Worm (Caenorhabditis elegans) whole organism, L1 larva: ENCODE results near the gene Y62H9A.15.

Source experiments
- C16A3.4 ChIP-seq: fragments of 150-350 bp; optimal IDR thresholded peaks from 2 replicates; lab custom pipeline; 2014; ENCODE audit warnings: missing biosample characterization, missing genetic modification characterization
- alr-1 ChIP-seq: fragments of 200-800 bp; sonication (Bioruptor generic); optimal IDR thresholded peaks from 2 replicates; lab custom pipeline; 2018; ENCODE audit warnings: borderline replicate concordance, mild to moderate bottlenecking, missing genetic modification characterization, missing compliant biosample characterization
- ama-1 ChIP-seq: fragments of 150-350 bp; optimal IDR thresholded peaks from 2 replicates; lab custom pipeline; 2014
- blmp-1 ChIP-seq: fragments of 150-350 bp; optimal IDR thresholded peaks from 2 replicates; lab custom pipeline; 2014; ENCODE audit warnings: missing biosample characterization, missing genetic modification characterization
- ceh-63 ChIP-seq: fragments of 200-800 bp; sonication (Bioruptor generic); optimal IDR thresholded peaks from 2 replicates; lab custom pipeline; 2018; ENCODE audit warnings: mild to moderate bottlenecking, missing genetic modification characterization, missing compliant biosample characterization
- ceh-82 ChIP-seq, 3 experiments: fragments of 150-350 bp in 1 of 3; sonication (generic microtip) in 2 of 3; optimal IDR thresholded peaks; 2 replicates each; lab custom pipeline; 2014 to 2017; ENCODE audit warnings: missing biosample characterization in 3 of 3, missing genetic modification characterization in 3 of 3
- ceh-88 ChIP-seq: fragments of 200-800 bp; sonication (Bioruptor generic); IDR thresholded peaks from 2 replicates; pipeline ENCODE4 v1.3.6; 2022; ENCODE audit warnings: missing genetic modification characterization, missing compliant biosample characterization
- ceh-90 ChIP-seq: sonication (generic microtip); optimal IDR thresholded peaks from 2 replicates; lab custom pipeline; 2016; ENCODE audit warnings: missing genetic modification characterization, missing compliant biosample characterization
- ces-1 ChIP-seq: fragments of 150-350 bp; optimal IDR thresholded peaks from 2 replicates; lab custom pipeline; 2014; ENCODE audit warnings: missing biosample characterization, missing genetic modification reagents, missing genetic modification characterization
- efl-3 ChIP-seq: fragments of 200-800 bp; sonication (Bioruptor generic); optimal IDR thresholded peaks from 2 replicates; lab custom pipeline; 2018; ENCODE audit warnings: mild to moderate bottlenecking, missing genetic modification characterization, missing compliant biosample characterization
- egl-13 ChIP-seq: sonication (generic microtip); optimal IDR thresholded peaks from 2 replicates; lab custom pipeline; 2016; ENCODE audit warnings: missing genotype, missing genetic modification reagents, missing genetic modification characterization, missing compliant biosample characterization
- egl-27 ChIP-seq, 2 experiments: fragments of 150-350 bp in 1 of 2; sonication (generic microtip); optimal IDR thresholded peaks; 3 replicates each; lab custom pipeline; 2017 to 2018; ENCODE audit warnings: missing biosample characterization in 2 of 2, missing genetic modification characterization in 2 of 2, missing genetic modification reagents in 2 of 2
- elt-2 ChIP-seq: sonication (generic microtip); optimal IDR thresholded peaks from 2 replicates; lab custom pipeline; 2016; ENCODE audit warnings: missing genetic modification characterization, mild to moderate bottlenecking, inconsistent platforms, missing compliant biosample characterization, missing genetic modification reagents
- ets-5 ChIP-seq: fragments of 200-800 bp; sonication (Bioruptor generic); IDR thresholded peaks from 2 replicates; pipeline ENCODE4 v1.3.6; 2022; ENCODE audit warnings: missing genetic modification characterization, missing compliant biosample characterization
- fkh-10 ChIP-seq: sonication (generic microtip); optimal IDR thresholded peaks from 2 replicates; lab custom pipeline; 2017; ENCODE audit warnings: missing biosample characterization, missing genetic modification reagents, missing genetic modification characterization
- fkh-8 ChIP-seq: sonication (generic microtip); optimal IDR thresholded peaks from 2 replicates; lab custom pipeline; 2016; ENCODE audit warnings: mild to moderate bottlenecking, missing genetic modification characterization, missing compliant biosample characterization
- fos-1 ChIP-seq: fragments of 150-350 bp; optimal IDR thresholded peaks from 2 replicates; lab custom pipeline; 2014; ENCODE audit warnings: missing biosample characterization, missing genetic modification characterization
- hlh-4 ChIP-seq: sonication (generic microtip); optimal IDR thresholded peaks from 2 replicates; lab custom pipeline; 2016; ENCODE audit warnings: mild to moderate bottlenecking, missing genetic modification characterization, missing compliant biosample characterization
- hpl-2 ChIP-seq: fragments of 150-350 bp; optimal IDR thresholded peaks from 2 replicates; lab custom pipeline; 2014; ENCODE audit warnings: missing biosample characterization, missing genetic modification reagents, missing genetic modification characterization
- irx-1 ChIP-seq: sonication (generic microtip); optimal IDR thresholded peaks from 2 replicates; lab custom pipeline; 2016; ENCODE audit warnings: missing genetic modification characterization, missing compliant biosample characterization
- isw-1 ChIP-seq: fragments of 200-800 bp; sonication (Bioruptor generic); IDR thresholded peaks from 2 replicates; pipeline ENCODE4 v1.3.6; 2022; ENCODE audit warnings: missing genetic modification characterization, missing compliant biosample characterization
- jun-1 ChIP-seq: fragments of 150-350 bp; optimal IDR thresholded peaks from 2 replicates; lab custom pipeline; 2014; ENCODE audit warnings: missing biosample characterization, missing genetic modification reagents, missing genetic modification characterization
- lin-13 ChIP-seq: fragments of 150-350 bp; optimal IDR thresholded peaks from 2 replicates; lab custom pipeline; 2014; ENCODE audit warnings: missing biosample characterization, missing genetic modification reagents, missing genetic modification characterization
- lin-14 ChIP-seq: fragments of 200-800 bp; sonication (Bioruptor generic); optimal IDR thresholded peaks from 2 replicates; lab custom pipeline; 2018; ENCODE audit warnings: mild to moderate bottlenecking, missing genetic modification characterization, moderate library complexity, missing compliant biosample characterization
- lin-35 ChIP-seq, 2 experiments: fragments of 150-350 bp; optimal IDR thresholded peaks; 2 replicates each; lab custom pipeline; 2014; ENCODE audit warnings: missing biosample characterization in 2 of 2, missing genetic modification characterization in 2 of 2, missing genetic modification reagents in 2 of 2
- lin-39 ChIP-seq: fragments of 150-350 bp; optimal IDR thresholded peaks from 2 replicates; lab custom pipeline; 2014; ENCODE audit warnings: missing biosample characterization, missing genetic modification reagents, missing genetic modification characterization
- lir-3 ChIP-seq: sonication (generic microtip); optimal IDR thresholded peaks from 2 replicates; lab custom pipeline; 2016; ENCODE audit warnings: mild to moderate bottlenecking, missing genetic modification characterization, moderate library complexity, missing compliant biosample characterization; ENCODE audit not compliant: poor library complexity
- mdl-1 ChIP-seq, 2 experiments: fragments of 150-350 bp; optimal IDR thresholded peaks; 2 replicates each; lab custom pipeline; 2014 to 2017; ENCODE audit warnings: missing biosample characterization in 2 of 2, missing genetic modification characterization in 2 of 2, inconsistent platforms in 1 of 2
- nhr-12 ChIP-seq: sonication (generic microtip); optimal IDR thresholded peaks from 2 replicates; lab custom pipeline; 2017; ENCODE audit warnings: missing biosample characterization, missing genetic modification characterization
- nhr-19 ChIP-seq: fragments of 200-800 bp; sonication (Bioruptor generic); conservative IDR thresholded peaks from 2 replicates; pipeline ENCODE4 v1.3.6; 2022; ENCODE audit warnings: missing genetic modification characterization, missing compliant biosample characterization
- nhr-20 ChIP-seq: sonication (generic microtip); optimal IDR thresholded peaks from 2 replicates; lab custom pipeline; 2016; ENCODE audit warnings: mild to moderate bottlenecking, missing genetic modification characterization, missing compliant biosample characterization
- nhr-237 ChIP-seq: fragments of 150-350 bp; optimal IDR thresholded peaks from 2 replicates; lab custom pipeline; 2014; ENCODE audit warnings: missing biosample characterization, missing genetic modification characterization
- nhr-28 ChIP-seq: fragments of 150-350 bp; optimal IDR thresholded peaks from 2 replicates; lab custom pipeline; 2014; ENCODE audit warnings: missing biosample characterization, missing genetic modification characterization
- nhr-47 ChIP-seq: sonication (generic microtip); optimal IDR thresholded peaks from 2 replicates; lab custom pipeline; 2016; ENCODE audit warnings: mild to moderate bottlenecking, missing genetic modification characterization, moderate library complexity, missing compliant biosample characterization
- nhr-76 ChIP-seq: sonication (generic microtip); optimal IDR thresholded peaks from 2 replicates; lab custom pipeline; 2017; ENCODE audit warnings: missing biosample characterization, missing genetic modification characterization
- nhr-77 ChIP-seq: fragments of 150-350 bp; optimal IDR thresholded peaks from 2 replicates; lab custom pipeline; 2014; ENCODE audit warnings: missing biosample characterization, missing genetic modification characterization
- nhr-84 ChIP-seq: sonication (generic microtip); optimal IDR thresholded peaks from 2 replicates; lab custom pipeline; 2017; ENCODE audit warnings: missing biosample characterization, missing genetic modification characterization
- nhr-85 ChIP-seq: sonication (generic microtip); peaks from one replicate; lab custom pipeline; 2016; ENCODE audit warnings: missing genetic modification characterization, inconsistent platforms, missing compliant biosample characterization
- nhr-90 ChIP-seq: sonication (generic microtip); optimal IDR thresholded peaks from 2 replicates; lab custom pipeline; 2016; ENCODE audit warnings: mild to moderate bottlenecking, missing genetic modification characterization, missing compliant biosample characterization; ENCODE audit not compliant: poor library complexity
- pag-3 ChIP-seq: sonication (generic microtip); optimal IDR thresholded peaks from 2 replicates; lab custom pipeline; 2017; ENCODE audit warnings: missing genetic modification characterization, mild to moderate bottlenecking, missing compliant biosample characterization, antibody characterized with exemption, borderline replicate concordance; ENCODE audit not compliant: insufficient read depth
- pax-3 ChIP-seq: fragments of 200-800 bp; sonication (Bioruptor generic); optimal IDR thresholded peaks from 2 replicates; lab custom pipeline; 2018; ENCODE audit warnings: mild to moderate bottlenecking, missing genetic modification characterization, moderate library complexity, missing compliant biosample characterization
- pqm-1 ChIP-seq: sonication (generic microtip); optimal IDR thresholded peaks from 3 replicates; lab custom pipeline; 2017; ENCODE audit warnings: missing biosample characterization, missing genetic modification characterization
- skn-1 ChIP-seq: fragments of 150-350 bp; optimal IDR thresholded peaks from 2 replicates; lab custom pipeline; 2014; ENCODE audit warnings: missing biosample characterization, missing genetic modification characterization
- sox-4 ChIP-seq: sonication (generic microtip); optimal IDR thresholded peaks from 2 replicates; lab custom pipeline; 2016; ENCODE audit warnings: missing genetic modification characterization, missing compliant biosample characterization
- sptf-1 ChIP-seq: fragments of 150-350 bp; optimal IDR thresholded peaks from 2 replicates; lab custom pipeline; 2014; ENCODE audit warnings: missing biosample characterization, missing genetic modification characterization
- sup-37 ChIP-seq: fragments of 200-800 bp; sonication (Bioruptor generic); optimal IDR thresholded peaks from 2 replicates; lab custom pipeline; 2018; ENCODE audit warnings: mild to moderate bottlenecking, missing genetic modification characterization, missing compliant biosample characterization
- swsn-7 ChIP-seq: sonication (generic microtip); optimal IDR thresholded peaks from 2 replicates; lab custom pipeline; 2016; ENCODE audit warnings: missing genetic modification characterization, missing compliant biosample characterization
- unc-30 ChIP-seq: sonication (generic microtip); optimal IDR thresholded peaks from 2 replicates; lab custom pipeline; 2017; ENCODE audit warnings: missing biosample characterization, missing genetic modification characterization
- unc-62 ChIP-seq: fragments of 150-350 bp; optimal IDR thresholded peaks from 2 replicates; lab custom pipeline; 2014; ENCODE audit warnings: missing biosample characterization, missing genetic modification reagents, missing genetic modification characterization
- vab-15 ChIP-seq: sonication (generic microtip); optimal IDR thresholded peaks from 2 replicates; lab custom pipeline; 2017; ENCODE audit warnings: missing genotype, mild to moderate bottlenecking, missing genetic modification characterization, missing compliant biosample characterization
- xbp-1 ChIP-seq: sonication (generic microtip); optimal IDR thresholded peaks from 2 replicates; lab custom pipeline; 2016; ENCODE audit warnings: missing genetic modification characterization, missing compliant biosample characterization
- ztf-11 ChIP-seq, 2 experiments: sonication (generic microtip); optimal IDR thresholded peaks; 2 replicates each; lab custom pipeline; 2016 to 2017; ENCODE audit warnings: missing genetic modification characterization in 2 of 2, missing biosample characterization in 1 of 2, missing compliant biosample characterization in 1 of 2
- ztf-4 ChIP-seq: fragments of 150-350 bp; optimal IDR thresholded peaks from 2 replicates; lab custom pipeline; 2014; ENCODE audit warnings: missing biosample characterization, missing genetic modification characterization

The Y62H9A.15 gene

DNA sequence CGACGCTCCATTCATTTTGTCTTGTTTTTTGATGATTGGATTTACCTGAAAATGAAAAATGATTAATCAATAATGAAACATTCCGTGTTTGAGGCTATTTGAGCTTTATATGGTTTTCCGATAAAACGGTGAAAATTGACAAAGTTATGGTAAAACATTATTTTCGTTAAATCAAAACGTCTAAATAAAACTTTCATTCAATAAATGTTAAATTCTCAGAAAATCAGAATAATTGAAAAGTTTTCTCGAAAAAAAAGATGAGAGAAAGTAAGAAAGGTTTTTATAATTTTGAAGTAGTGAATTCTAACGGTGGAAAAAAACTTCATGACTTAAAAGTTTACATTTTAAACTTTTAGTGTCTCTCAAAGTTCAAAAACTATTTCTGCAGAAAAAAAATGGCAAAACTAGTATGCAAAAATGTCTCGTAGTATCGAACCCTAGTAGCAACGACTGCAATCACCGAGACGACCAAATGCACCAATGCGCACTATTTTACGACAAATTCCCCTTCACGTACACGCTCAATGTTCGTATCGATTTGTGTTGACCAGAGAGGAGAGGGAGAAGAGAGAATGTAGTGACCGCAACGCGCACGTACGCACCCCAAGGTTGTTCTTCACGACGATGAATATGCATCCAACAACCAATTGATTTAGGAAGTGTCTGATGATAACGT, 37.0 kb upstream of the Y62H9A.15 start, which contains the start of gene nfya-1 (continued):
- TF ChIP-seq nhr-76 (tag; lab: Kevin White, UChicago) (no peak), irx-1 (no peak), elt-2 (no peak), nhr-85 (tag; lab: Kevin White, UChicago) (no peak), nhr-28 (tag; lab: Kevin White, UChicago) (no peak), sox-4 (no peak), efl-3 (GFP tag; lab: Kevin White, UChicago) (no peak), ces-1 (no peak), vab-15 (tag; lab: Kevin White, UChicago) (no peak), mdl-1 (tag; optimal IDR thresholded peaks at IDR 0.05; lab: Kevin White, UChicago) (peak in 1 of 2 experiments; percentile 35), pax-3 (tag; lab: Kevin White, UChicago) (no peak), ztf-11 (tag; optimal IDR thresholded peaks at IDR 0.05; lab: Kevin White, UChicago) (no peak), ceh-63 (GFP tag; lab: Kevin White, UChicago) (no peak), fkh-10 (no peak), nhr-90 (tag; lab: Kevin White, UChicago) (peak; percentile 37), ceh-88 (GFP tag; lab: Robert Waterston, UW) (no peak), sup-37 (no peak), lin-14 (GFP tag; lab: Kevin White, UChicago) (peak; percentile 75), nhr-84 (tag; lab: Kevin White, UChicago) (no peak), hpl-2 (no peak), egl-13 (no peak), skn-1 (no peak), ets-5 (GFP tag; lab: Robert Waterston, UW) (no peak), C16A3.4 (peak; percentile 47), unc-62 (GFP tag; lab: Kevin White, UChicago) (no peak), blmp-1 (peak; percentile 73), nhr-20 (peak; percentile 50), ztf-4 (tag; lab: Kevin White, UChicago) (no peak), fkh-8 (tag; lab: Kevin White, UChicago) (no peak), unc-30 (tag; lab: Kevin White, UChicago) (no peak), nhr-237 (tag; lab: Kevin White, UChicago) (no peak), egl-27 (tag; optimal IDR thresholded peaks at IDR 0.05; lab: Kevin White, UChicago) (no peak), nhr-19 (GFP tag; lab: Robert Waterston, UW) (peak; percentile 25; the same call in 1 of the 2 replicates), lin-39 (no peak), lir-3 (tag; lab: Kevin White, UChicago) (no peak), jun-1 (tag; lab: Kevin White, UChicago) (no peak), lin-35 (GFP tag; optimal IDR thresholded peaks at IDR 0.05; lab: Kevin White, UChicago) (peak; percentile 45 to 77), hlh-4 (no peak), ceh-90 (tag; lab: Kevin White, UChicago) (no peak), pqm-1 (tag; lab: Kevin White, UChicago) (no peak), sptf-1 (tag; lab: Kevin White, UChicago) (no peak), ama-1 (lab: Kevin White, UChicago) (no peak), lin-13 (no peak), nhr-12 (tag; lab: Kevin White, UChicago) (no peak), alr-1 (tag; lab: Kevin White, UChicago) (no peak), nhr-77 (peak; percentile 2), pag-3 (tag; lab: Kevin White, UChicago) (no peak), isw-1 (no peak), swsn-7 (peak; percentile 43), nhr-47 (tag; lab: Kevin White, UChicago) (peak; percentile 62), fos-1 (tag; lab: Kevin White, UChicago) (no peak), xbp-1 (peak; percentile 32), ceh-82 (tag; optimal IDR thresholded peaks at IDR 0.05; lab: Kevin White, UChicago) (peak in 2 of 3 experiments; percentile 23 to 79)
